Fruit fly (Drosophila melanogaster) S2 (cell line): ENCODE measurements around the gene aqz.

Experiments used
- CG8478 ChIP-seq: fragments of >200 bp; optimal IDR thresholded peaks from 2 replicates; lab custom pipeline; 2018
- CTCF ChIP-seq, 2 experiments: fragments of >200 bp; optimal IDR thresholded peaks; 2 replicates each; lab custom pipeline; 2018

- no peak for TF ChIP-seq CTCF (optimal IDR thresholded peaks at IDR 0.05; lab: Kevin White, UChicago)
- TF ChIP-seq CG8478, result no peak
Observed at dm6 chr3R:8819551-8820057, 878 bp downstream of the aqz start.
